Worm (Caenorhabditis elegans) whole organism, early embryonic: Measurements from ENCODE around the gene Y54G2A.32.

ENCODE experiments used
- B0310.2 ChIP-seq: sonication (generic microtip); optimal IDR thresholded peaks from 2 replicates; lab custom pipeline; 2016; ENCODE audit warnings: mild to moderate bottlenecking, missing genetic modification characterization, missing compliant biosample characterization
- F13C5.2 ChIP-seq: sonication (generic microtip); optimal IDR thresholded peaks from 2 replicates; lab custom pipeline; 2017; ENCODE audit warnings: mild to moderate bottlenecking, missing genetic modification characterization, inconsistent platforms, missing compliant biosample characterization
- aly-1 ChIP-seq: sonication (generic microtip); optimal IDR thresholded peaks from 2 replicates; lab custom pipeline; 2016; ENCODE audit warnings: missing genetic modification characterization, missing compliant biosample characterization
- ama-1 ChIP-seq: fragments of 150-350 bp; optimal IDR thresholded peaks from 2 replicates; lab custom pipeline; 2014
- ceh-13 ChIP-seq: fragments of 200-800 bp; sonication (Bioruptor generic); optimal IDR thresholded peaks from 2 replicates; lab custom pipeline; 2018; ENCODE audit warnings: mild to moderate bottlenecking, missing genetic modification characterization, missing compliant biosample characterization
- ceh-36 ChIP-seq: sonication (generic microtip); optimal IDR thresholded peaks from 2 replicates; lab custom pipeline; 2016; ENCODE audit warnings: missing genetic modification characterization, inconsistent platforms, missing compliant biosample characterization
- ets-7 ChIP-seq: sonication (generic microtip); optimal IDR thresholded peaks from 2 replicates; lab custom pipeline; 2016; ENCODE audit warnings: missing genotype, missing genetic modification characterization, missing compliant biosample characterization
- flt-1 ChIP-seq: fragments of 200-800 bp; sonication (Bioruptor generic); IDR thresholded peaks from 2 replicates; pipeline ENCODE4 v1.3.6; 2022; ENCODE audit warnings: missing genetic modification characterization, missing compliant biosample characterization
- hmbx-1 ChIP-seq: sonication (generic microtip); optimal IDR thresholded peaks from 2 replicates; lab custom pipeline; 2016; ENCODE audit warnings: mild to moderate bottlenecking, missing genetic modification characterization, missing compliant biosample characterization
- hmg-4 ChIP-seq: fragments of 200-800 bp; sonication (Bioruptor generic); optimal IDR thresholded peaks from 2 replicates; lab custom pipeline; 2018; ENCODE audit warnings: mild to moderate bottlenecking, missing genetic modification characterization, missing compliant biosample characterization
- hnd-1 ChIP-seq: sonication (generic microtip); optimal IDR thresholded peaks from 2 replicates; lab custom pipeline; 2016; ENCODE audit warnings: missing genetic modification characterization, missing compliant biosample characterization
- pes-1 ChIP-seq: fragments of 200-800 bp; sonication (Bioruptor generic); IDR thresholded peaks from 2 replicates; pipeline ENCODE4 v1.3.6; 2022; ENCODE audit warnings: missing genetic modification reagents, missing genetic modification characterization, missing compliant biosample characterization
- scrt-1 ChIP-seq: fragments of 200-800 bp; sonication (Bioruptor generic); IDR thresholded peaks from 2 replicates; pipeline ENCODE4 v1.3.6; 2022; ENCODE audit warnings: missing genetic modification characterization, missing compliant biosample characterization
- sea-1 ChIP-seq: fragments of 200-800 bp; sonication (Bioruptor generic); conservative IDR thresholded peaks from 2 replicates; pipeline ENCODE4 v1.3.6; 2022; ENCODE audit warnings: missing genetic modification characterization, missing compliant biosample characterization
- tbx-11 ChIP-seq: fragments of 200-800 bp; sonication (Bioruptor generic); IDR thresholded peaks from 2 replicates; pipeline ENCODE4 v1.3.6; 2022; ENCODE audit warnings: missing genetic modification characterization, missing compliant biosample characterization
- tbx-37 ChIP-seq: fragments of 200-800 bp; sonication (Bioruptor generic); conservative IDR thresholded peaks from 2 replicates; pipeline ENCODE4 v1.3.6; 2022; ENCODE audit warnings: missing genetic modification reagents, missing genetic modification characterization, missing compliant biosample characterization
- tra-4 ChIP-seq: sonication (generic microtip); optimal IDR thresholded peaks from 2 replicates; lab custom pipeline; 2017; ENCODE audit warnings: missing genetic modification characterization, missing compliant biosample characterization

The Y54G2A.32 gene

DNA sequence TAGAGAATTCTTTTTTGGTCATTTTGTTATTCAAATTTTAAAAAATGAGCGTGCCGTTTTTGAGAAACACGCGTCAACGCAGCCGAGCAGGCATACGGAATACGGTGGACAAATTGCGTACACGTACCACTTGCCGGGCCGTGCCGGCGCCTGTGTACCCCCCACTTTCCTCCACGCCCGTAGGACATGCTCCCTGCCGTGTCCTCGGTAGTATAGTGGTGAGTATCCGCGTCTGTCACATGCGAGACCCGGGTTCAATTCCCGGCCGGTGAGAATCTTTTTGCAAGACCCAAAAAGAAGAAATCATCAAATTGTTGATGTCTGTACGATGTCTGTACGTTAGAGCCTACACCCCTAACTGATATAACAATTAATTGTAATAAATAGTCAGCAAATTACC lies 4.4 kb downstream of the Y54G2A.32 start:
- TF ChIP-seq flt-1 (GFP tag; lab: Robert Waterston, UW) (0 out of 2 replicates have a peak, but pooled peaks have one; percentile 27), F13C5.2 (tag; lab: Kevin White, UChicago) (no peak), ceh-13 (no peak), hmg-4 (GFP tag; lab: Kevin White, UChicago) (no peak), ceh-36 (tag; lab: Kevin White, UChicago) (no peak), B0310.2 (tag; lab: Kevin White, UChicago) (no peak), ets-7 (tag; lab: Kevin White, UChicago) (no peak), ama-1 (lab: Kevin White, UChicago) (no peak), sea-1 (GFP tag; lab: Robert Waterston, UW) (no peak), tbx-37 (GFP tag; lab: Robert Waterston, UW) (no peak), tbx-11 (GFP tag; lab: Robert Waterston, UW) (no peak), scrt-1 (GFP tag; lab: Robert Waterston, UW) (peak; percentile 42; the same call in 1 of the 2 replicates), tra-4 (no peak), hnd-1 (no peak), pes-1 (GFP tag; lab: Robert Waterston, UW) (0 out of 2 replicates have a peak, but pooled peaks have one; percentile 22), aly-1 (no peak), hmbx-1 (tag; lab: Kevin White, UChicago) (no peak)

DNA sequence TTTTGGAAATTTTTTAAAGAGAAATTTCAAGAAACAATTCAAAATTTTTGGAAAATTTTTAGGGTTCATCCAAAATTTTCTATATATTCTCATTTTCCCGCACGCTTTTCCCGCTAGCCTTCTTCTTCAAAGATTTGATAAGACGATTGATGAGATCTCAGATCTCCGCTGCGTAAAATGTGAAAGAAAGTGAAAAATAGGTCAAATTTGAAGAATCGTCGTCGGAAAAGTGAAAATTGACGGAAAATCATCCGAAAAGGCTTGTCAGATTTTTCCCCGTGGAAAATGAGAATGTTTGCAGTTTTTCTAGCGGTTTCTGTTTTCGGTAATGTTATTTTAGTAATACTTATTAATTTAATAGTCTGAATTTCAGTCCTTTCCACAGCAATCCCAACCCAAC lies 5.5 kb downstream of the Y54G2A.32 start, which contains the start of gene Y54G2A.76:
Gene Y54G2A.76 (plus strand): TSS at position 203 of the 400 bp plus-strand sequence.
- TF ChIP-seq pes-1 (GFP tag; lab: Robert Waterston, UW) (no peak), aly-1 (no peak), ama-1 (lab: Kevin White, UChicago) (no peak), sea-1 (GFP tag; lab: Robert Waterston, UW) (no peak)

DNA sequence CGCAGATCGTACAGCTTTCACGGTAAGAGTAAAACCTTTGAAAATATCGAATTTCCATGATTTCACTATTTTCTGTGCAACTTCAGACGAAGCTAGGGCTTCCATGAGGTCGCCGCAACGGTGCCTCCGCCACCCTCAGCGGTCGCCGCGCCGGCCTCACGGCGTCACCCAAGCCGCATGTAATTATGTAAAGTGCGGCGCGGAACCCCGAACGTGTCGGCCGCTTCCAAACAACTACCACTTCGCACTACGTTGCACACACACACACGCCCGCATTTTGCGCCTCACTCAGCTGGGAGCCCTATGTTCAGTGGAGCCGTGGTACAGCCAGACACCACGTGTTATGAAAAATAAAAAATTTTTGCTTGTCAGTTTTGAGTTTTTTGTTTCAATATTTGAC lies 13.3 kb downstream of the Y54G2A.32 start:
- TF ChIP-seq ama-1 (lab: Kevin White, UChicago) (no peak), F13C5.2 (tag; lab: Kevin White, UChicago) (no peak), ceh-36 (tag; lab: Kevin White, UChicago) (no peak), ceh-13 (no peak), hmg-4 (GFP tag; lab: Kevin White, UChicago) (no peak), tbx-37 (GFP tag; lab: Robert Waterston, UW) (no peak), flt-1 (GFP tag; lab: Robert Waterston, UW) (no peak), hnd-1 (no peak), sea-1 (GFP tag; lab: Robert Waterston, UW) (no peak), aly-1 (no peak), scrt-1 (GFP tag; lab: Robert Waterston, UW) (no peak)

DNA sequence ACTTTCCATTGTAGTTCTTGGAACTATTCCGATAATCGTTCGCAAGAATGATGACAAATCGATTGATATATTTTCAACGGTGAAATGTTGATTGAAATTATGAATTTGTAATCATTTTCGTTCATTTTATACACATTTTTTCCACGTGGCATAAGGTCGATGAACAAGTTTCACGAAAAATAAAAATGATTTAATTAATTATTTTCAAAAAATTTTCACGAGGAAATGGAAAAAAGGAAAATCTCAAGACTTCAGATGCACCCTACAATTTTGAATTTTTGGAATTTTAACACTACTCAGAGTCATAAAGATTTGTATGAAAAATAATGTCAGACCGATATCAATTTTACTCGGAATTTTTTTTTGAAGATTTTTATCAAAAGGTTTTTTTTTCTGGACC lies 15.9 kb downstream of the Y54G2A.32 start, which contains the start of gene Y54G2A.13:
Gene Y54G2A.13 (minus strand): TSS at position 101 of the 400 bp plus-strand sequence.
- TF ChIP-seq flt-1 (GFP tag; lab: Robert Waterston, UW) = no peak
- no peak for TF ChIP-seq sea-1 (GFP tag; lab: Robert Waterston, UW)
- TF ChIP-seq B0310.2 (tag; lab: Kevin White, UChicago) = no peak
- no peak for TF ChIP-seq tbx-11 (GFP tag; lab: Robert Waterston, UW)
- no peak for TF ChIP-seq hmbx-1 (tag; lab: Kevin White, UChicago)
- no peak for TF ChIP-seq hnd-1
- TF ChIP-seq tra-4 = no peak
- TF ChIP-seq pes-1 (GFP tag; lab: Robert Waterston, UW) = no peak
- no peak for TF ChIP-seq ceh-36 (tag; lab: Kevin White, UChicago)
- no peak for TF ChIP-seq ama-1 (lab: Kevin White, UChicago)
- no peak for TF ChIP-seq ceh-13
- TF ChIP-seq aly-1 = no peak
- TF ChIP-seq F13C5.2 (tag; lab: Kevin White, UChicago) = no peak
- no peak for TF ChIP-seq tbx-37 (GFP tag; lab: Robert Waterston, UW)
- no peak for TF ChIP-seq ets-7 (tag; lab: Kevin White, UChicago)
- no peak for TF ChIP-seq scrt-1 (GFP tag; lab: Robert Waterston, UW)
- no peak for TF ChIP-seq hmg-4 (GFP tag; lab: Kevin White, UChicago)

DNA sequence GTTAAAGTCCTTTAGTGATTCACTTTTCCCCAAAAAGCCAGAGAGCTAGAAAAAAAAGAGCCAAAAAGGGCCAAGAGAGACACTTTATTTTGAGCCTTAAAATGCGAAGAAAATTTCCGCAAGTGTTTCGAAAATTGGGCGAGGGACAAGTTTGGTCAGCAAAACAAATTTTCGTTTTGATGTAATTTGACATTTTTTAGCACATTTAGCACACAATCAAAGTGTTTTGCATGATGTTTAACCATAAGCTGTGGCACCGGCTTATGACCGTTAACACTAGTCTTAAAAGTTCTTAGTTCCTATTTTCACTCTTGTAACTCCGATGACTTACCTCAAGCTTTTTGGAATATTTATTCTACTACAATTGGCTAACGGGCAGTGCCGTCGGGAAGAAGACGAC lies 16.7 kb downstream of the Y54G2A.32 start, which contains the start of gene Y54G2A.37:
Gene Y54G2A.37 (plus strand): TSS at position 301 of the 400 bp plus-strand sequence.
- TF ChIP-seq tbx-37 (GFP tag; lab: Robert Waterston, UW) (no peak), hnd-1 (no peak), sea-1 (GFP tag; lab: Robert Waterston, UW) (no peak), flt-1 (GFP tag; lab: Robert Waterston, UW) (no peak), hmbx-1 (tag; lab: Kevin White, UChicago) (no peak), pes-1 (GFP tag; lab: Robert Waterston, UW) (no peak), ama-1 (lab: Kevin White, UChicago) (no peak), ceh-13 (no peak), B0310.2 (tag; lab: Kevin White, UChicago) (no peak), tra-4 (no peak), ets-7 (tag; lab: Kevin White, UChicago) (no peak), scrt-1 (GFP tag; lab: Robert Waterston, UW) (no peak), aly-1 (no peak), F13C5.2 (tag; lab: Kevin White, UChicago) (no peak), ceh-36 (tag; lab: Kevin White, UChicago) (no peak), hmg-4 (GFP tag; lab: Kevin White, UChicago) (no peak), tbx-11 (GFP tag; lab: Robert Waterston, UW) (no peak)

DNA sequence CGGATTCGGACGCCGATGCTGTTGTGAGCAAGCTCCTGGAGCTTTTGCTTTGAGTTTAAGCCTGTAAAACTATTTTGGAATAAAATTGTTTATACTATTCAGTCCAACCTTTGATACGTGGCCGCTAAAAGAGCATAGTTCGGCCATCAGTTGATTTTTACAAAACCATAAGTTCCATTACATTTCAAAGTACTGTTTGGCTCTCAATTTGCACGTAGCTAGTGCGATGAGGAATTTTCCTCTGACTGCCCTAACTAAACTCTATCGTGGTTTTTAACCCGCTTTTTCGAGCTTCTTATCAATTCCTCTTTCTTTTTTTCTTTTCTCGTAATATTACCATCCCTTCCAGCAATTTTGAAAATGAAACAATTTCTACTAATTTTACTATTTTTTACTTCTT lies 19.7 kb downstream of the Y54G2A.32 start, which contains the start of gene clec-80:
Gene clec-80 (plus strand): TSS at position 301 of the 400 bp plus-strand sequence.
- TF ChIP-seq pes-1 (GFP tag; lab: Robert Waterston, UW) = no peak
- no peak for TF ChIP-seq tbx-37 (GFP tag; lab: Robert Waterston, UW)
- TF ChIP-seq B0310.2 (tag; lab: Kevin White, UChicago) = no peak
- no peak for TF ChIP-seq ceh-13
- TF ChIP-seq hnd-1 = no peak
- TF ChIP-seq hmbx-1 (tag; lab: Kevin White, UChicago) = no peak
- no peak for TF ChIP-seq F13C5.2 (tag; lab: Kevin White, UChicago)
- TF ChIP-seq scrt-1 (GFP tag; lab: Robert Waterston, UW) = no peak
- no peak for TF ChIP-seq tbx-11 (GFP tag; lab: Robert Waterston, UW)
- no peak for TF ChIP-seq tra-4
- no peak for TF ChIP-seq flt-1 (GFP tag; lab: Robert Waterston, UW)
- TF ChIP-seq ets-7 (tag; lab: Kevin White, UChicago) = no peak
- TF ChIP-seq aly-1 = no peak
